Worm (Caenorhabditis elegans) whole organism, L4/young adult: ENCODE data around the gene C33H5.16.

Source experiments
- W03F9.2 ChIP-seq: fragments of 150-350 bp; optimal IDR thresholded peaks from 2 replicates; lab custom pipeline; 2014; ENCODE audit warnings: missing biosample characterization, missing genetic modification characterization
- dao-5 ChIP-seq: sonication (generic microtip); optimal IDR thresholded peaks from 2 replicates; lab custom pipeline; 2016; ENCODE audit warnings: missing genotype, missing genetic modification characterization, moderate library complexity, missing compliant biosample characterization
- him-1 ChIP-seq: sonication (generic microtip); optimal IDR thresholded peaks from 2 replicates; lab custom pipeline; 2016; ENCODE audit warnings: missing genotype, missing genetic modification reagents, missing genetic modification characterization, missing compliant biosample characterization

The C33H5.16 gene

ce11 chrIV:7803250-7803649 is at the start of gene C33H5.16:
TSS of gene C33H5.16 (minus strand) at chrIV:7803350.
- no peak for TF ChIP-seq him-1

ce11 chrIV:7851291-7851690 is 48.1 kb upstream of the C33H5.16 start:
- no peak for TF ChIP-seq W03F9.2 (tag; lab: Kevin White, UChicago)
- no peak for TF ChIP-seq him-1
- no peak for TF ChIP-seq dao-5 (tag; lab: Kevin White, UChicago)

ce11 chrIV:7850329-7850728 is 47.2 kb upstream of the C33H5.16 start:
- no peak for TF ChIP-seq him-1
- no peak for TF ChIP-seq dao-5 (tag; lab: Kevin White, UChicago)
- TF ChIP-seq W03F9.2 (tag; lab: Kevin White, UChicago): no peak

- TF ChIP-seq him-1: no peak
- no peak for TF ChIP-seq W03F9.2 (tag; lab: Kevin White, UChicago)
- no peak for TF ChIP-seq dao-5 (tag; lab: Kevin White, UChicago)
Observed at ce11 chrIV:7849235-7849634, 46.1 kb upstream of the C33H5.16 start.

ce11 chrIV:7846386-7846785 is 43.2 kb upstream of the C33H5.16 start, which contains the start of gene C06A6.2:
TSS of gene C06A6.2 (plus strand) at chrIV:7846622.
- no peak for TF ChIP-seq W03F9.2 (tag; lab: Kevin White, UChicago)
- no peak for TF ChIP-seq him-1
- no peak for TF ChIP-seq dao-5 (tag; lab: Kevin White, UChicago)

ce11 chrIV:7845585-7845984 is 42.4 kb upstream of the C33H5.16 start:
- TF ChIP-seq W03F9.2 (tag; lab: Kevin White, UChicago) (peak; percentile 5), dao-5 (tag; lab: Kevin White, UChicago) (peak; percentile 69), him-1 (peak; percentile 71)

ce11 chrIV:7844333-7844973 is 41.3 kb upstream of the C33H5.16 start:
- TF ChIP-seq dao-5 (tag; lab: Kevin White, UChicago) (no peak), W03F9.2 (tag; lab: Kevin White, UChicago) (peak; percentile 26)

ce11 chrIV:7841218-7841617 is 38.1 kb upstream of the C33H5.16 start:
- TF ChIP-seq dao-5 (tag; lab: Kevin White, UChicago): no peak
- TF ChIP-seq W03F9.2 (tag; lab: Kevin White, UChicago): no peak
- no peak for TF ChIP-seq him-1

- no peak for TF ChIP-seq dao-5 (tag; lab: Kevin White, UChicago)
Observed at ce11 chrIV:7839923-7840322, 36.8 kb upstream of the C33H5.16 start.

- TF ChIP-seq him-1 (no peak), dao-5 (tag; lab: Kevin White, UChicago) (no peak), W03F9.2 (tag; lab: Kevin White, UChicago) (no peak)
Observed at ce11 chrIV:7838426-7838825, 35.3 kb upstream of the C33H5.16 start, which contains the start of gene C06A6.7. TSS of gene C06A6.7 (minus strand) at chrIV:7838526.

ce11 chrIV:7836491-7836890 is 33.3 kb upstream of the C33H5.16 start:
- TF ChIP-seq dao-5 (tag; lab: Kevin White, UChicago): no peak
- no peak for TF ChIP-seq him-1
- TF ChIP-seq W03F9.2 (tag; lab: Kevin White, UChicago): no peak

ce11 chrIV:7836030-7836429 is 32.9 kb upstream of the C33H5.16 start:
- TF ChIP-seq dao-5 (tag; lab: Kevin White, UChicago) (no peak), W03F9.2 (tag; lab: Kevin White, UChicago) (no peak)

- TF ChIP-seq W03F9.2 (tag; lab: Kevin White, UChicago) (no peak), dao-5 (tag; lab: Kevin White, UChicago) (no peak), him-1 (no peak)
Observed at ce11 chrIV:7834625-7835228, 31.6 kb upstream of the C33H5.16 start, which contains the start of gene erp-44.2. TSS of gene erp-44.2 (minus strand) at chrIV:7834675.

- no peak for TF ChIP-seq dao-5 (tag; lab: Kevin White, UChicago)
- no peak for TF ChIP-seq him-1
- TF ChIP-seq W03F9.2 (tag; lab: Kevin White, UChicago): no peak
Observed at ce11 chrIV:7830151-7830550, 27.0 kb upstream of the C33H5.16 start, which contains the start of gene mvb-12. TSS of gene mvb-12 (plus strand) at chrIV:7830525.
